Worm (Caenorhabditis elegans): Measurements from ENCODE around the gene C38C3.3.

DNA sequence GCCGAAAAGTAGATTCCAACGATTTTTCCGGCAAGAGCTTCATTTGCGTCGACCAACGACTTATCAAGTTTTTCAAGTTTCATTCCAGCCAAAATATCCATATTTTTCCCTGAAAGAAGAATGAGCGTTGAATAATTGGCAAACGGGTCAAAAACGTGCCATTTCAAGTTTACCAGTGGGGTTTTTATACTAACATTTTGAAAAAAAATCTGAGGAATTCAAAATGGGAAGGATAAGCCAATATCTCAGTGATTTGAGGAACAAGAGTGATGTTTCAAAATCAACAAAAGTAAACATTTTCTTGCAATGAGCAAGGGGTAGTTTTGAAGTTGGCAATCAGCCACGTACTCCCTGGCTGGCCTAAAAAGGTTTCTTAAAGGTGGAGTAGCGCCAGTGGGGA, 38.9 kb downstream of the C38C3.3 start, which contains the start of gene trx-5:
- no peak for TF ChIP-seq dao-5 (tag; optimal IDR thresholded peaks at IDR 0.05)
- TF ChIP-seq W03F9.2 (tag; optimal IDR thresholded peaks at IDR 0.05): no peak
- TF ChIP-seq him-1 (tag; optimal IDR thresholded peaks at IDR 0.05): no peak

Data from whole organism, L4/young adult.